Fruit fly (Drosophila melanogaster): ENCODE results near the gene CG7379.

Gene CG7379

DNA sequence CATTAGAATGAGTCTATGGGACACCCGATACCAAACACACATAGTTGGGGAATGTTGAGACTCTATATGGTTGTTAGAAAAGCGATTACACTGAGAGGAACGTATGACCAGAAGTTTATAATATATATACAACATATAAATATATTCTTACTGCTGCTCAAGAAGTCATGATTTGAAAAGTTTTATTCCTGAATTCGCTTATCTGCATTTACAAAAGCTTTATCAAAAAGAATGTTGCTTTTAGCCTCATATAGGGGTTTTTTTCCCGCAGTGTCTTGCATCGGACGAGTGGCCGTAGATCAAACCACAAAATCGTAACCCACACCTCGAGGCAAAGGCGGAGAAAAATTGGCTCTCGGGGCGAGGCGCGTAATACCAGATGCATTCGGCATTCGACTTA is 10.3 kb downstream of the CG7379 start:
- TF ChIP-seq CG13204 (GFP tag; optimal IDR thresholded peaks at IDR 0.05) (no peak), CG4496 (GFP tag; IDR thresholded peaks at IDR 0.05) (no peak), rn (GFP tag; IDR thresholded peaks at IDR 0.05) (no peak), Ets98B (GFP tag; IDR thresholded peaks at IDR 0.05) (peak; percentile 27; the same call in 1 of the 2 replicates), gl (tag; optimal IDR thresholded peaks at IDR 0.05) (no peak), Pif1A (GFP tag; optimal IDR thresholded peaks at IDR 0.05) (no peak), CG12605 (GFP tag; IDR thresholded peaks at IDR 0.05) (no peak), CG8159 (tag; optimal IDR thresholded peaks at IDR 0.05) (no peak), Snoo (tag; optimal IDR thresholded peaks at IDR 0.05) (no peak), CG34367 (tag; optimal IDR thresholded peaks at IDR 0.05) (no peak), fd96Ca (GFP tag; IDR thresholded peaks at IDR 0.05) (no peak), D1 (tag; optimal IDR thresholded peaks at IDR 0.05) (no peak), Pif1B (GFP tag; optimal IDR thresholded peaks at IDR 0.05) (no peak), CG17806 (tag; optimal IDR thresholded peaks at IDR 0.05) (no peak), CG15710 (tag; optimal IDR thresholded peaks at IDR 0.05) (no peak), CG10348 (GFP tag; IDR thresholded peaks at IDR 0.05) (no peak), CG8301 (tag; optimal IDR thresholded peaks at IDR 0.05) (peak; percentile 24), EcR (GFP tag; optimal IDR thresholded peaks at IDR 0.05) (no peak), CG32121 (GFP tag; IDR thresholded peaks at IDR 0.05) (peak; percentile 31), CG9948 (tag; optimal IDR thresholded peaks at IDR 0.05) (no peak), CG14655 (GFP tag; optimal IDR thresholded peaks at IDR 0.05) (peak; percentile 53)

DNA sequence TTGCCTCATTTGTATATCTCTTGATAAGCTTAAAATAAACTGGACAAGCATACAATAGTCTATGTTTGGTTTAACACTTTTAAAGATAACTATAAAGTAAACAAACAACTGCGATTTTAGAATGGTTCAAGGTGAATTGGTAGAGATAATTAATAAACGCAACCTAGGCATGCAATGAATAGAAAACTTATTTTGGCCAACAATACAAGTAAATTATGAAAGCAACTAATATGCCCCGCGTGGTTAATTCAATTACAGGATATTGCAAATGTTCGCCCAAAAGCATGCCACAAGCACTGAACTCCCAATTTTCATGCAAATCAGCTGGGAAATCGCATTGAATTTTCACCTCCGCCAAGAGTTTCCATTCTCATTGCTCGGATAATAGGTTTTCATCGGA is 13.9 kb downstream of the CG7379 start:
- peak; percentile 19; the same call in 1 of the 2 replicates for TF ChIP-seq Ets98B (GFP tag; IDR thresholded peaks at IDR 0.05)
- TF ChIP-seq D1 (tag; optimal IDR thresholded peaks at IDR 0.05) = no peak
- no peak for TF ChIP-seq CG12605 (GFP tag; IDR thresholded peaks at IDR 0.05)
- no peak for TF ChIP-seq CG14655 (GFP tag; optimal IDR thresholded peaks at IDR 0.05)
- TF ChIP-seq CG15710 (tag; optimal IDR thresholded peaks at IDR 0.05) = no peak
- no peak for TF ChIP-seq CG32121 (GFP tag; IDR thresholded peaks at IDR 0.05)
- no peak for TF ChIP-seq Pif1B (GFP tag; optimal IDR thresholded peaks at IDR 0.05)
- 0 out of 3 replicates have a peak, but pooled peaks have one; percentile 44 for TF ChIP-seq fd96Ca (GFP tag; IDR thresholded peaks at IDR 0.05)
- no peak for TF ChIP-seq EcR (GFP tag; optimal IDR thresholded peaks at IDR 0.05)

DNA sequence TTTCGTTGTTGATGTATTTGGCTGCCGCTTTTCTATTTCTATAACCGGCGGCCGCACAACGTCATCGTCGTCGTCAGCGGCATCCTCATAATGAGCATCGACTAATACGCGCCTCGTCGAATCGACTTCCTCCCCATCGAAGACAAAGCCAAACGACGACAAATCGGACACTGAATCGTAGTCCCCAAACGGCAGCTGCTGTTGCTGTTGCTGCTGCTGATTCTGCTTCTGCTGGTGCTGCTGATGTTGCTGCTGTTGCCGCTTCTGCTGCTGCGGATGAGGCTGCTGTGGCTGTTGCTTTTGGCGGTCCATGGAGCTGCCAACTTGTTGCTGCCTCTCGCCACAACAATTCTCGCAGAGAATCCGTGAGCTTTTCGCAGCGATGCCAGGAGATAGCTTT is 15.0 kb downstream of the CG7379 start:
- TF ChIP-seq CG12605 (GFP tag; IDR thresholded peaks at IDR 0.05) = no peak
- no peak for TF ChIP-seq gl (tag; optimal IDR thresholded peaks at IDR 0.05)
- TF ChIP-seq EcR (GFP tag; optimal IDR thresholded peaks at IDR 0.05) = no peak
- no peak for TF ChIP-seq CG14655 (GFP tag; optimal IDR thresholded peaks at IDR 0.05)
- TF ChIP-seq CG4496 (GFP tag; IDR thresholded peaks at IDR 0.05) = peak; percentile 27; the same call in 1 of the 3 replicates
- no peak for TF ChIP-seq CG8301 (tag; optimal IDR thresholded peaks at IDR 0.05)
- TF ChIP-seq CG10348 (GFP tag; IDR thresholded peaks at IDR 0.05) = no peak
- TF ChIP-seq CG32121 (GFP tag; IDR thresholded peaks at IDR 0.05) = peak; percentile 75
- peak; percentile 74 for TF ChIP-seq Ets98B (GFP tag; IDR thresholded peaks at IDR 0.05)
- peak; percentile 51; the same call in 2 of the 3 replicates for TF ChIP-seq fd96Ca (GFP tag; IDR thresholded peaks at IDR 0.05)

DNA sequence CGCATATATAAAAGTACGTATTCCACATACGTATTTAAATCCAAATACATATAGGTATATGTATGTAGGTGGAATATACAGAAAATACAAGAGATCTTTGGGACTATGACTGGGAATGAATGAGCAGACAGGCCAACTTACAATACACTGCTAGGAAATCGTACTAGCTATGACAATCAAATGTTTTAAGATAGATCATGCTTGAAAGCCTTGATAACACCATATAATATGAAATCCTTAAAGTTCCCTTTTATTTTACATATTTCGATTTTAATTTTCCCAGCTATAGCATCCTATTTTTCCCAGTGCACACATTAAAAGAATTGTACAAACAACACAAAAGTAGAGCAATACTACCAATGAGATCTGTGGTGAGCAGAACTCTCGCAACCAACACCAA is 16.7 kb downstream of the CG7379 start:
- TF ChIP-seq CG4496 (GFP tag; IDR thresholded peaks at IDR 0.05) (peak; percentile 88), Pif1A (GFP tag; optimal IDR thresholded peaks at IDR 0.05) (peak; percentile 52), CG15710 (tag; optimal IDR thresholded peaks at IDR 0.05) (peak; percentile 26), rn (GFP tag; IDR thresholded peaks at IDR 0.05) (peak; percentile 64), CG13204 (GFP tag; optimal IDR thresholded peaks at IDR 0.05) (no peak), Snoo (tag; optimal IDR thresholded peaks at IDR 0.05) (no peak), CG8159 (tag; optimal IDR thresholded peaks at IDR 0.05) (peak; percentile 50), CG12605 (GFP tag; IDR thresholded peaks at IDR 0.05) (peak; percentile 71), Ets98B (GFP tag; IDR thresholded peaks at IDR 0.05) (peak; percentile 88), CG32121 (GFP tag; IDR thresholded peaks at IDR 0.05) (peak; percentile 89), gl (tag; optimal IDR thresholded peaks at IDR 0.05) (no peak), CG9948 (tag; optimal IDR thresholded peaks at IDR 0.05) (peak; percentile 19), CG17806 (tag; optimal IDR thresholded peaks at IDR 0.05) (peak; percentile 77), CG10348 (GFP tag; IDR thresholded peaks at IDR 0.05) (0 out of 2 replicates have a peak, but pooled peaks have one; percentile 49), CG8301 (tag; optimal IDR thresholded peaks at IDR 0.05) (peak; percentile 50), Pif1B (GFP tag; optimal IDR thresholded peaks at IDR 0.05) (peak; percentile 54), D1 (tag; optimal IDR thresholded peaks at IDR 0.05) (no peak), CG14655 (GFP tag; optimal IDR thresholded peaks at IDR 0.05) (peak; percentile 52), EcR (GFP tag; optimal IDR thresholded peaks at IDR 0.05) (no peak), CG34367 (tag; optimal IDR thresholded peaks at IDR 0.05) (no peak), fd96Ca (GFP tag; IDR thresholded peaks at IDR 0.05) (peak; percentile 83; the same call in 2 of the 3 replicates)

DNA sequence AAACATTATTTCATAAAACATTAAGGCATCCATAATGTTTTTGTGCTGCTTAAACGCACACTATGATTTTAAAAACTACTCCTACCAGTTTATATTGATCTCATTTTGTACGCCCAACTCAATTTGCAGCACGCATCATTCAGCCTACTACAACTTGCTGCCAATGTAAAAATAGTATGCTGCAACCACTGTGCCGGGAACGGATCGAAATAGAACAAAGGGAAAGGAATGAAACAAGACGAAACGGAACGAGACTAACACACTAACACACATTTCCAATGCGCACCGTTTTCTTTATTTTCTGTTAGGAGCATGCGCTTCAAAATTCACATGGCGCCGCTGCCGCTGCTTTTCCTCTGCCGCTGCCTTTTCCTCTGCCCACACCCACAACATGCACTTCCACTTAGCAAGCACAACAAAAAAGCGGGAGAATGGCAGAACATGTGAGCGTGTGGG is 21.1 kb downstream of the CG7379 start:
- peak; percentile 7 for TF ChIP-seq CG14655 (GFP tag; optimal IDR thresholded peaks at IDR 0.05)
- no peak for TF ChIP-seq CG8301 (tag; optimal IDR thresholded peaks at IDR 0.05)
- no peak for TF ChIP-seq Pif1B (GFP tag; optimal IDR thresholded peaks at IDR 0.05)
- peak; percentile 20; the same call in 1 of the 2 replicates for TF ChIP-seq CG32121 (GFP tag; IDR thresholded peaks at IDR 0.05)
- TF ChIP-seq CG17806 (tag; optimal IDR thresholded peaks at IDR 0.05) = peak; percentile 30
- TF ChIP-seq fd96Ca (GFP tag; IDR thresholded peaks at IDR 0.05) = peak; percentile 10; the same call in 1 of the 3 replicates

DNA sequence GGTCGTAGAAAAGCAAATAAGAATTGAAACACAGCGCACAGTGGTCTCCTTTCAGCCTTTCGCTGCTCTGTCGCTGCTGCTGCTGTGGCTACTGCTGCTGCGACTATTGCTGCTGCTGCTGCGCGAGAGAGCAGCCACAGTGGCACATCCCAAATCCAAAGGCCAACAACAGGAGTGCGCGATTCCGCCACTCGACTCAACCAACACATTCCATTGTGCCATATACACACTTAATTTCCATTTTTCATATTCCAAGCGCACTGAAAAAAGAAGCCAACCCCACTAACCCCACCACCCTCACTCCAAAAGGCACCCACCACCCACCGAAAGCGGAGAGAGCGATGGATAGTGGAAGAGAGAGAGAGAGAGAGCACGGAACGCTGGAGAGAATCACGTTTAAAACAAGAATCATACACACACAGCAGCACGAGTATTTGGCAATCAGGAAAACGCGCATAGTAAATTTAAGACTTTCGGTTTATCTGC is 22.0 kb downstream of the CG7379 start:
- no peak for TF ChIP-seq CG34367 (tag; optimal IDR thresholded peaks at IDR 0.05)
- TF ChIP-seq gl (tag; optimal IDR thresholded peaks at IDR 0.05) = no peak
- no peak for TF ChIP-seq Ets98B (GFP tag; IDR thresholded peaks at IDR 0.05)
- no peak for TF ChIP-seq Pif1B (GFP tag; optimal IDR thresholded peaks at IDR 0.05)
- TF ChIP-seq CG13204 (GFP tag; optimal IDR thresholded peaks at IDR 0.05) = no peak
- no peak for TF ChIP-seq CG15710 (tag; optimal IDR thresholded peaks at IDR 0.05)
- no peak for TF ChIP-seq CG10348 (GFP tag; IDR thresholded peaks at IDR 0.05)
- no peak for TF ChIP-seq CG14655 (GFP tag; optimal IDR thresholded peaks at IDR 0.05)
- TF ChIP-seq CG8301 (tag; optimal IDR thresholded peaks at IDR 0.05) = no peak
- TF ChIP-seq Pif1A (GFP tag; optimal IDR thresholded peaks at IDR 0.05) = no peak
- TF ChIP-seq EcR (GFP tag; optimal IDR thresholded peaks at IDR 0.05) = no peak
- TF ChIP-seq CG9948 (tag; optimal IDR thresholded peaks at IDR 0.05) = no peak
- no peak for TF ChIP-seq CG12605 (GFP tag; IDR thresholded peaks at IDR 0.05)
- TF ChIP-seq Snoo (tag; optimal IDR thresholded peaks at IDR 0.05) = no peak
- no peak for TF ChIP-seq CG4496 (GFP tag; IDR thresholded peaks at IDR 0.05)
- TF ChIP-seq D1 (tag; optimal IDR thresholded peaks at IDR 0.05) = no peak
- TF ChIP-seq rn (GFP tag; IDR thresholded peaks at IDR 0.05) = no peak

Measured in whole organism, pupa.